Worm (Caenorhabditis elegans): ENCODE data around the gene F43C11.16.

- TF ChIP-seq blmp-1 (tag; optimal IDR thresholded peaks at IDR 0.05) (no peak), C34B4.2 (tag; optimal IDR thresholded peaks at IDR 0.05) (no peak), nhr-237 (tag; optimal IDR thresholded peaks at IDR 0.05) (no peak), mdl-1 (tag; optimal IDR thresholded peaks at IDR 0.05) (no peak), nhr-12 (tag; optimal IDR thresholded peaks at IDR 0.05) (no peak), rnt-1 (tag; optimal IDR thresholded peaks at IDR 0.05) (no peak), F16B12.6 (tag; optimal IDR thresholded peaks at IDR 0.05) (no peak), snpc-4 (tag; optimal IDR thresholded peaks at IDR 0.05) (no peak), isw-1 (GFP tag; IDR thresholded peaks at IDR 0.05) (no peak), skn-1 (tag; optimal IDR thresholded peaks at IDR 0.05) (no peak)
Observed at ce11 chrII:2312747-2313146, 47.1 kb downstream of the F43C11.16 start, which contains the start of the genes trim-21 and B0281.1.
